Fruit fly (Drosophila melanogaster): Measurements from ENCODE around the gene RpL22.
A peak's percentile ranks its signal among the peaks of the same experiment; 100 is the strongest.

Gene RpL22

DNA sequence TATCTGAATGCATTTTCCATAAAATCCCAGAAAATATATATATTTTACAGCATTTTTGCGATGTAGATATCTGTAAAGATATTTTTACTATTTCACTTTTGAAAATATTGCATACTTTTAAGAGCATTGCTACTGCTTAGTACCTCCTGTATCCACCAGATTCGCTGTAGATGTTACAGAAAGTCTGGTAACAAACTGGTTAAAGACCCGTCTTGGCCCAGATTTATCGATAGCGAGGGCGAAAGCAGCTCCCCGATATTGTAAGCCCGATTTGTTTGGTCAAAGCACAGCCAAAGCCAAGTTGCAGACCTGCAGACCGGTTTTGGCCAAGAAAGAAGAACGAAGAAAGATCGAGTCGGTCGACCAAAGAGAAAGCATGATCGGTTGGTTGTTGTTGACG, 19.5 kb upstream of the RpL22 start, which contains the start of gene tw (continued):
- no peak for TF ChIP-seq CG10366 (GFP tag; IDR thresholded peaks at IDR 0.05)
- TF ChIP-seq CG2678 (tag; optimal IDR thresholded peaks at IDR 0.05) = no peak
- TF ChIP-seq CG6791 (GFP tag; IDR thresholded peaks at IDR 0.05; ENCODE audit: partially characterized antibody) = peak; percentile 59; the same call in 2 of the 3 replicates
- no peak for TF ChIP-seq CG8924 (tag; optimal IDR thresholded peaks at IDR 0.05)
- no peak for TF ChIP-seq Eip74EF (GFP tag; optimal IDR thresholded peaks at IDR 0.05)
- TF ChIP-seq CG3163 (GFP tag; optimal IDR thresholded peaks at IDR 0.05) = no peak
- TF ChIP-seq al (GFP tag; IDR thresholded peaks at IDR 0.05) = no peak
- TF ChIP-seq NK7.1 (GFP tag; optimal IDR thresholded peaks at IDR 0.05) = no peak
- TF ChIP-seq so (GFP tag; IDR thresholded peaks at IDR 0.05) = no peak
- no peak for TF ChIP-seq cg (GFP tag; optimal IDR thresholded peaks at IDR 0.05)
- TF ChIP-seq Dip3 (GFP tag; optimal IDR thresholded peaks at IDR 0.05) = no peak
- no peak for TF ChIP-seq zen (tag; optimal IDR thresholded peaks at IDR 0.05)
- no peak for TF ChIP-seq gce (GFP tag; IDR thresholded peaks at IDR 0.05)
- no peak for TF ChIP-seq Meics (GFP tag; optimal IDR thresholded peaks at IDR 0.05)
- TF ChIP-seq CG7745 (tag; optimal IDR thresholded peaks at IDR 0.05) = no peak
- TF ChIP-seq peb (GFP tag; IDR thresholded peaks at IDR 0.05) = no peak
- TF ChIP-seq CG32532 (GFP tag; IDR thresholded peaks at IDR 0.05) = peak; percentile 29; the same call in 1 of the 2 replicates
- no peak for TF ChIP-seq CG8944 (GFP tag; optimal IDR thresholded peaks at IDR 0.05)
- TF ChIP-seq Med (GFP tag) = peak; percentile 68
- TF ChIP-seq dati (GFP tag; IDR thresholded peaks at IDR 0.05) = no peak
- no peak for TF ChIP-seq sima (GFP tag; optimal IDR thresholded peaks at IDR 0.05)
- TF ChIP-seq Hand (GFP tag; optimal IDR thresholded peaks at IDR 0.05) = no peak
- no peak for TF ChIP-seq bsh (GFP tag; optimal IDR thresholded peaks at IDR 0.05)
- TF ChIP-seq CG4360 (GFP tag; IDR thresholded peaks at IDR 0.05) = no peak
- no peak for TF ChIP-seq Dbx (GFP tag; IDR thresholded peaks at IDR 0.05)
- TF ChIP-seq tna (GFP tag; IDR thresholded peaks at IDR 0.05; ENCODE audit: partially characterized antibody) = no peak
- TF ChIP-seq Nf-YC (tag; optimal IDR thresholded peaks at IDR 0.05) = no peak
- no peak for TF ChIP-seq CG10565 (GFP tag; optimal IDR thresholded peaks at IDR 0.05)
- no peak for TF ChIP-seq Spps (tag; optimal IDR thresholded peaks at IDR 0.05)
- no peak for TF ChIP-seq eyg (GFP tag; optimal IDR thresholded peaks at IDR 0.05)
- TF ChIP-seq trem (tag; optimal IDR thresholded peaks at IDR 0.05) = peak; percentile 7
- TF ChIP-seq Xrp1 (GFP tag; IDR thresholded peaks at IDR 0.05) = no peak
- no peak for TF ChIP-seq tll (GFP tag; optimal IDR thresholded peaks at IDR 0.05)
- TF ChIP-seq pros (GFP tag; optimal IDR thresholded peaks at IDR 0.05) = no peak
- TF ChIP-seq CG15696 (tag; optimal IDR thresholded peaks at IDR 0.05) = no peak
- TF ChIP-seq CG4730 (GFP tag; IDR thresholded peaks at IDR 0.05) = no peak
- TF ChIP-seq Rfx (GFP tag; IDR thresholded peaks at IDR 0.05) = no peak
- peak; percentile 33; the same call in 1 of the 3 replicates for TF ChIP-seq Opbp (GFP tag; IDR thresholded peaks at IDR 0.05; ENCODE audit: partially characterized antibody)
- peak; percentile 10 for TF ChIP-seq kni (GFP tag; optimal IDR thresholded peaks at IDR 0.05)
- no peak for TF ChIP-seq slp2 (GFP tag; optimal IDR thresholded peaks at IDR 0.05)
- peak; percentile 61 for TF ChIP-seq Dref (GFP tag; IDR thresholded peaks at IDR 0.05)
- TF ChIP-seq crc (GFP tag; optimal IDR thresholded peaks at IDR 0.05) = no peak
- no peak for TF ChIP-seq CG6813 (GFP tag; optimal IDR thresholded peaks at IDR 0.05)
- TF ChIP-seq CG14441 (GFP tag; IDR thresholded peaks at IDR 0.05) = no peak
- no peak for TF ChIP-seq CG31388 (GFP tag; optimal IDR thresholded peaks at IDR 0.05)
- no peak for TF ChIP-seq Xbp1 (GFP tag; optimal IDR thresholded peaks at IDR 0.05)
- no peak for TF ChIP-seq NC2α (GFP tag; optimal IDR thresholded peaks at IDR 0.05)
- no peak for TF ChIP-seq abd-A (tag; optimal IDR thresholded peaks at IDR 0.05)
- no peak for TF ChIP-seq CG8388 (GFP tag; optimal IDR thresholded peaks at IDR 0.05)
- TF ChIP-seq CoRest (tag; optimal IDR thresholded peaks at IDR 0.05) = no peak
- TF ChIP-seq NFAT (GFP tag; IDR thresholded peaks at IDR 0.05) = no peak
